Fruit fly (Drosophila melanogaster) whole organism, embryonic: ENCODE data around the gene Nnp-1.

ENCODE experiments used
- CG11085 ChIP-seq: fragments of 200-800 bp; sonication (Bioruptor generic); IDR thresholded peaks from 2 replicates; pipeline ENCODE4 v1.3.6; 2022; ENCODE audit warnings: missing biosample characterization, missing genetic modification characterization
- CG2202 ChIP-seq: fragments of 200-800 bp; sonication (Bioruptor generic); optimal IDR thresholded peaks from 2 replicates; lab custom pipeline; 2018; ENCODE audit warnings: missing biosample characterization, mild to moderate bottlenecking, missing genetic modification characterization
- CG31441 ChIP-seq: fragments of 200-800 bp; sonication (Bioruptor generic); IDR thresholded peaks from 2 replicates; pipeline ENCODE4 v1.3.6; 2022; ENCODE audit warnings: missing biosample characterization, missing genetic modification characterization
- CG4820 ChIP-seq: fragments of 200-800 bp; sonication (Bioruptor generic); optimal IDR thresholded peaks from 3 replicates; lab custom pipeline; 2016; ENCODE audit warnings: missing biosample characterization, missing genetic modification characterization
- HLH54F ChIP-seq: fragments of 200-800 bp; sonication (Bioruptor generic); optimal IDR thresholded peaks from 3 replicates; lab custom pipeline; 2016; ENCODE audit warnings: missing biosample characterization, missing genetic modification characterization
- eve ChIP-seq, 2 experiments: fragments of >200 bp; optimal IDR thresholded peaks; 2 replicates each; lab custom pipeline; 2017; ENCODE audit warnings: missing biosample characterization in 2 of 2, missing genetic modification characterization in 2 of 2
- eyg ChIP-seq: fragments of 200-800 bp; sonication (Bioruptor generic); optimal IDR thresholded peaks from 3 replicates; lab custom pipeline; 2016; ENCODE audit warnings: missing biosample characterization, missing genetic modification characterization
- jumu ChIP-seq: fragments of 200-800 bp; sonication (Bioruptor generic); optimal IDR thresholded peaks from 3 replicates; lab custom pipeline; 2016; ENCODE audit warnings: missing biosample characterization, missing genetic modification characterization
- sima ChIP-seq: fragments of 200-800 bp; sonication (Bioruptor generic); optimal IDR thresholded peaks from 2 replicates; lab custom pipeline; 2016; ENCODE audit warnings: missing biosample characterization, missing genetic modification characterization
- sr ChIP-seq: fragments of 200-800 bp; sonication (Bioruptor generic); IDR thresholded peaks from 3 replicates; pipeline ENCODE4 v1.3.6; 2022; ENCODE audit warnings: missing biosample characterization, missing genetic modification characterization

DNA sequence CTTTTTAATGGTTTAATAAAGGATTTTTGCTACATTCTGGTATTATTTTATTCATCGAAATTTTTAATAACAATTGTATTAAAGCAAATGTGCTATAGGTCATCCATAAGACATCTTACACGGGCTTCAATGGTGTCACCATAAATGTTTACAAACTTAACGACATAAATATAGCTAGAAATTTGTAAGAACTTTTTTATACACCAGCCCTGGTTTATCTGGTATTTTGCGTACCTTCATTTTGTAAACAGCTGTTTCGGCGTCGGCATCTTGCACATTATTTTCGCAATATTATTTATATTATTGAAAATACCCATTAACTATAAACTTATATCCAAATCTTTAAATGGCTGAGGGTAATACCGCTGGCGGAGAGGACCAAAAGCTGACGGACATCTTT, 1.4 kb upstream of the Nnp-1 start, which contains the start of gene Tap42:
- TF ChIP-seq CG2202 (no peak), CG31441 (GFP tag; lab: Robert Waterston, UW) (no peak), eyg (GFP tag; lab: Kevin White, UChicago) (no peak), HLH54F (no peak), jumu (GFP tag; lab: Kevin White, UChicago) (no peak), CG4820 (no peak), sima (GFP tag; lab: Kevin White, UChicago) (no peak), sr (GFP tag; lab: Robert Waterston, UW) (no peak), CG11085 (GFP tag; lab: Robert Waterston, UW) (no peak), eve (GFP tag; optimal IDR thresholded peaks at IDR 0.05; lab: Kevin White, UChicago) (no peak)
